Fruit fly (Drosophila melanogaster): Measurements from ENCODE around the gene CG4768.

CG4768 gene

dm6 chrX:16813226-16813625, 21.3 kb downstream of the CG4768 start (continued):
- no peak for TF ChIP-seq CG7928 (GFP tag; optimal IDR thresholded peaks at IDR 0.05)
- TF ChIP-seq cad (GFP tag; optimal IDR thresholded peaks at IDR 0.05): no peak
- TF ChIP-seq CTCF (GFP tag; optimal IDR thresholded peaks at IDR 0.05): no peak
- no peak for TF ChIP-seq Fer3 (tag; optimal IDR thresholded peaks at IDR 0.05)
- TF ChIP-seq CG12659 (GFP tag; optimal IDR thresholded peaks at IDR 0.05): peak; percentile 24
- no peak for TF ChIP-seq Hmr (GFP tag; optimal IDR thresholded peaks at IDR 0.05)
- no peak for TF ChIP-seq CG8089 (GFP tag; optimal IDR thresholded peaks at IDR 0.05)
- no peak for TF ChIP-seq pum (GFP tag; optimal IDR thresholded peaks at IDR 0.05)
- no peak for TF ChIP-seq br (optimal IDR thresholded peaks at IDR 0.05)
- no peak for TF ChIP-seq aop (GFP tag; IDR thresholded peaks at IDR 0.05)
- no peak for TF ChIP-seq wek (GFP tag; optimal IDR thresholded peaks at IDR 0.05)
- TF ChIP-seq ttk (GFP tag; IDR thresholded peaks at IDR 0.05): no peak
- no peak for TF ChIP-seq MTF-1 (GFP tag; optimal IDR thresholded peaks at IDR 0.05; ENCODE audit: borderline replicate concordance)
- no peak for TF ChIP-seq Nf-YA (GFP tag; IDR thresholded peaks at IDR 0.05)
- TF ChIP-seq dmrt99B (tag; optimal IDR thresholded peaks at IDR 0.05): peak; percentile 55
- TF ChIP-seq slou (GFP tag; optimal IDR thresholded peaks at IDR 0.05): no peak
- TF ChIP-seq bigmax (GFP tag; optimal IDR thresholded peaks at IDR 0.05): no peak
- TF ChIP-seq CG3281 (GFP tag; optimal IDR thresholded peaks at IDR 0.05): no peak
- TF ChIP-seq dpn (GFP tag; optimal IDR thresholded peaks at IDR 0.05): no peak
- TF ChIP-seq CG4328 (GFP tag; optimal IDR thresholded peaks at IDR 0.05): no peak
- TF ChIP-seq mirr (GFP tag; optimal IDR thresholded peaks at IDR 0.05): no peak
- TF ChIP-seq CG11504 (tag; optimal IDR thresholded peaks at IDR 0.05): peak; percentile 67
- no peak for TF ChIP-seq amos (GFP tag; IDR thresholded peaks at IDR 0.05; ENCODE audit: partially characterized antibody)
- TF ChIP-seq CG18599 (GFP tag; optimal IDR thresholded peaks at IDR 0.05): no peak
- no peak for TF ChIP-seq CG15011 (GFP tag; optimal IDR thresholded peaks at IDR 0.05)
- TF ChIP-seq Vsx1 (GFP tag; optimal IDR thresholded peaks at IDR 0.05): no peak
- no peak for TF ChIP-seq CG17912 (GFP tag; optimal IDR thresholded peaks at IDR 0.05)
- TF ChIP-seq Antp (GFP tag; optimal IDR thresholded peaks at IDR 0.05): no peak
- no peak for TF ChIP-seq so (GFP tag; IDR thresholded peaks at IDR 0.05)
- TF ChIP-seq unc-4 (GFP tag; IDR thresholded peaks at IDR 0.05; ENCODE audit: partially characterized antibody): no peak
- TF ChIP-seq CG1603 (tag; optimal IDR thresholded peaks at IDR 0.05): no peak
- TF ChIP-seq Scr (GFP tag; IDR thresholded peaks at IDR 0.05; ENCODE audit: partially characterized antibody): no peak
- TF ChIP-seq zf30C (GFP tag; optimal IDR thresholded peaks at IDR 0.05): no peak
- TF ChIP-seq ERR (GFP tag; optimal IDR thresholded peaks at IDR 0.05): no peak
- no peak for TF ChIP-seq crc (GFP tag; optimal IDR thresholded peaks at IDR 0.05)
- peak; percentile 34 for TF ChIP-seq CG10979 (tag; optimal IDR thresholded peaks at IDR 0.05)
- TF ChIP-seq CG9817 (tag; optimal IDR thresholded peaks at IDR 0.05): no peak
- TF ChIP-seq CG6765 (GFP tag; optimal IDR thresholded peaks at IDR 0.05): no peak
- no peak for TF ChIP-seq Hey (tag; optimal IDR thresholded peaks at IDR 0.05)
- TF ChIP-seq CG7357 (GFP tag; IDR thresholded peaks at IDR 0.05): no peak
- no peak for TF ChIP-seq bbx (GFP tag; IDR thresholded peaks at IDR 0.05; ENCODE audit: partially characterized antibody)
- no peak for TF ChIP-seq crol (GFP tag; IDR thresholded peaks at IDR 0.05)
- TF ChIP-seq onecut (GFP tag; IDR thresholded peaks at IDR 0.05): no peak
- TF ChIP-seq H2.0 (GFP tag; IDR thresholded peaks at IDR 0.05): peak; percentile 24; the same call in 1 of the 2 replicates
- peak; percentile 39 for TF ChIP-seq phol (tag; optimal IDR thresholded peaks at IDR 0.05)
- no peak for TF ChIP-seq ap (GFP tag; IDR thresholded peaks at IDR 0.05)
- TF ChIP-seq z (GFP tag; IDR thresholded peaks at IDR 0.05): no peak
- TF ChIP-seq Ssrp (tag; optimal IDR thresholded peaks at IDR 0.05): peak; percentile 9
- TF ChIP-seq CG34422 (GFP tag; IDR thresholded peaks at IDR 0.05): 0 out of 3 replicates have a peak, but pooled peaks have one; percentile 21
- TF ChIP-seq CG8388 (GFP tag; optimal IDR thresholded peaks at IDR 0.05): no peak
- TF ChIP-seq fd96Cb (tag; optimal IDR thresholded peaks at IDR 0.05): peak; percentile 36
- TF ChIP-seq chm (GFP tag; IDR thresholded peaks at IDR 0.05): no peak

Data from whole organism, embryonic.